Fruit fly (Drosophila melanogaster): ENCODE data around the gene Duox.

- no peak for TF ChIP-seq Hr96 (GFP tag; optimal IDR thresholded peaks at IDR 0.05)
- TF ChIP-seq cic (GFP tag; optimal IDR thresholded peaks at IDR 0.05): no peak
- no peak for TF ChIP-seq CG33017 (tag; optimal IDR thresholded peaks at IDR 0.05)
These were observed 17.9 kb downstream of the Duox start, which contains the start of gene CG2964 for dm6 chr2L:2812137-2812536.
